Worm (Caenorhabditis elegans) whole organism, mixed stage, embryonic: ENCODE measurements around the gene pals-20.

ENCODE experiments used
- M03D4.4 ChIP-seq: sonication (generic microtip); optimal IDR thresholded peaks from 2 replicates; lab custom pipeline; 2017; ENCODE audit warnings: mild to moderate bottlenecking, missing genetic modification characterization, missing compliant biosample characterization
- bed-3 ChIP-seq: fragments of 200-800 bp; sonication (Bioruptor generic); optimal IDR thresholded peaks from 3 replicates; lab custom pipeline; 2018; ENCODE audit warnings: mild to moderate bottlenecking, missing genetic modification characterization, moderate library complexity, missing compliant biosample characterization
- ceh-39 ChIP-seq: fragments of 150-350 bp; optimal IDR thresholded peaks from 2 replicates; lab custom pipeline; 2014; ENCODE audit warnings: missing biosample characterization, missing genetic modification characterization
- ceh-43 ChIP-seq: fragments of 200-800 bp; sonication (Bioruptor generic); optimal IDR thresholded peaks from 2 replicates; lab custom pipeline; 2018; ENCODE audit warnings: mild to moderate bottlenecking, missing genetic modification characterization, moderate library complexity, missing compliant biosample characterization
- ceh-83 ChIP-seq: fragments of 200-800 bp; sonication (Bioruptor generic); optimal IDR thresholded peaks from 2 replicates; lab custom pipeline; 2018; ENCODE audit warnings: mild to moderate bottlenecking, missing genetic modification characterization, missing compliant biosample characterization
- ces-1 ChIP-seq: fragments of 150-350 bp; optimal IDR thresholded peaks from 2 replicates; lab custom pipeline; 2014; ENCODE audit warnings: missing biosample characterization, missing genetic modification reagents, missing genetic modification characterization
- cnd-1 ChIP-seq: fragments of 200-800 bp; sonication (Bioruptor generic); optimal IDR thresholded peaks from 2 replicates; lab custom pipeline; 2018; ENCODE audit warnings: mild to moderate bottlenecking, missing genetic modification characterization, missing compliant biosample characterization
- drap-1 ChIP-seq: fragments of 200-800 bp; sonication (Bioruptor generic); optimal IDR thresholded peaks from 3 replicates; lab custom pipeline; 2018; ENCODE audit warnings: mild to moderate bottlenecking, missing genetic modification characterization, missing compliant biosample characterization
- elt-1 ChIP-seq: sonication (generic microtip); optimal IDR thresholded peaks from 2 replicates; lab custom pipeline; 2017; ENCODE audit warnings: missing genetic modification characterization, mild to moderate bottlenecking, missing compliant biosample characterization, antibody characterized with exemption, moderate library complexity, borderline replicate concordance; ENCODE audit not compliant: insufficient read depth
- elt-3 ChIP-seq: fragments of 150-350 bp; optimal IDR thresholded peaks from 2 replicates; lab custom pipeline; 2014; ENCODE audit warnings: missing biosample characterization, missing genetic modification characterization
- flh-1 ChIP-seq: fragments of 200-800 bp; sonication (Bioruptor generic); optimal IDR thresholded peaks from 2 replicates; lab custom pipeline; 2018; ENCODE audit warnings: mild to moderate bottlenecking, missing genetic modification characterization, moderate library complexity, missing compliant biosample characterization
- ham-2 ChIP-seq: fragments of 200-800 bp; sonication (Bioruptor generic); optimal IDR thresholded peaks from 2 replicates; lab custom pipeline; 2018; ENCODE audit warnings: mild to moderate bottlenecking, missing genetic modification characterization, missing compliant biosample characterization
- hlh-1 ChIP-seq: fragments of 150-350 bp; optimal IDR thresholded peaks from 2 replicates; lab custom pipeline; 2014; ENCODE audit warnings: missing biosample characterization, missing genetic modification reagents, missing genetic modification characterization
- lin-13 ChIP-seq: fragments of 150-350 bp; optimal IDR thresholded peaks from 2 replicates; lab custom pipeline; 2014; ENCODE audit warnings: missing biosample characterization, missing genetic modification characterization
- lsy-2 ChIP-seq: fragments of 150-350 bp; optimal IDR thresholded peaks from 2 replicates; lab custom pipeline; 2014; ENCODE audit warnings: missing biosample characterization, missing genetic modification characterization
- mab-5 ChIP-seq: fragments of 150-350 bp; optimal IDR thresholded peaks from 2 replicates; lab custom pipeline; 2014; ENCODE audit warnings: missing biosample characterization, missing genetic modification characterization
- mep-1 ChIP-seq: fragments of 150-350 bp; optimal IDR thresholded peaks from 2 replicates; lab custom pipeline; 2017; ENCODE audit warnings: missing biosample characterization, missing genetic modification reagents, missing genetic modification characterization, inconsistent platforms
- mls-2 ChIP-seq: sonication (generic microtip); optimal IDR thresholded peaks from 2 replicates; lab custom pipeline; 2016; ENCODE audit warnings: mild to moderate bottlenecking, missing genetic modification characterization, moderate library complexity, missing compliant biosample characterization
- nhr-12 ChIP-seq: fragments of 150-350 bp; optimal IDR thresholded peaks from 2 replicates; lab custom pipeline; 2014; ENCODE audit warnings: missing biosample characterization, missing genetic modification characterization
- nhr-2 ChIP-seq: fragments of 150-350 bp; optimal IDR thresholded peaks from 2 replicates; lab custom pipeline; 2014; ENCODE audit warnings: missing biosample characterization, missing genetic modification characterization
- nhr-28 ChIP-seq: fragments of 150-350 bp; optimal IDR thresholded peaks from 2 replicates; lab custom pipeline; 2014; ENCODE audit warnings: missing biosample characterization, missing genetic modification characterization
- nhr-76 ChIP-seq: sonication (generic microtip); optimal IDR thresholded peaks from 2 replicates; lab custom pipeline; 2017; ENCODE audit warnings: missing biosample characterization, missing genetic modification characterization
- pha-4 ChIP-seq: fragments of 150-350 bp; optimal IDR thresholded peaks from 2 replicates; lab custom pipeline; 2018; ENCODE audit warnings: missing biosample characterization, missing genetic modification reagents, missing genetic modification characterization
- sem-2 ChIP-seq: fragments of 200-800 bp; sonication (Bioruptor generic); optimal IDR thresholded peaks from 2 replicates; lab custom pipeline; 2018; ENCODE audit warnings: mild to moderate bottlenecking, missing genetic modification characterization, missing compliant biosample characterization
- snpc-4 ChIP-seq: fragments of 150-350 bp; optimal IDR thresholded peaks from 2 replicates; lab custom pipeline; 2014; ENCODE audit warnings: missing biosample characterization, missing genetic modification characterization
- tbx-8 ChIP-seq: fragments of 200-800 bp; sonication (Bioruptor generic); optimal IDR thresholded peaks from 2 replicates; lab custom pipeline; 2018; ENCODE audit warnings: mild to moderate bottlenecking, missing genetic modification characterization, moderate library complexity, missing compliant biosample characterization
- unc-120 ChIP-seq: sonication (generic microtip); optimal IDR thresholded peaks from 2 replicates; lab custom pipeline; 2017; ENCODE audit warnings: missing genetic modification characterization, missing compliant biosample characterization; ENCODE audit not compliant: poor library complexity, severe bottlenecking
- unc-39 ChIP-seq: fragments of 150-350 bp; optimal IDR thresholded peaks from 2 replicates; lab custom pipeline; 2014; ENCODE audit warnings: missing biosample characterization, missing genetic modification characterization
- unc-62 ChIP-seq: fragments of 150-350 bp; optimal IDR thresholded peaks from 2 replicates; lab custom pipeline; 2014; ENCODE audit warnings: missing biosample characterization, missing genetic modification reagents, missing genetic modification characterization
- zip-8 ChIP-seq: fragments of 150-350 bp; optimal IDR thresholded peaks from 2 replicates; lab custom pipeline; 2014; ENCODE audit warnings: missing biosample characterization, missing genetic modification characterization
- ztf-11 ChIP-seq: fragments of 150-350 bp; optimal IDR thresholded peaks from 2 replicates; lab custom pipeline; 2014; ENCODE audit warnings: missing biosample characterization, missing genetic modification characterization

Gene pals-20

ce11 chrIII:1403108-1403507 is 15.0 kb upstream of the pals-20 start, which contains the start of gene pals-18:
pals-18 (plus strand) TSS chrIII:1403408.
- TF ChIP-seq elt-1 (no peak), bed-3 (no peak)
- TF ChIP-seq, all 35 proteins: peak for 0

- TF ChIP-seq lsy-2 (tag; lab: Kevin White, UChicago), result no peak
- TF ChIP-seq ceh-39 (tag; lab: Kevin White, UChicago), result no peak
- no peak for TF ChIP-seq zip-8
- no peak for TF ChIP-seq mab-5 (tag; lab: Kevin White, UChicago)
- TF ChIP-seq drap-1 (GFP tag; lab: Kevin White, UChicago), result no peak
Observed at ce11 chrIII:1401497-1401990, 13.4 kb upstream of the pals-20 start, which contains the start of gene pals-19. pals-19 (plus strand) TSS chrIII:1401940.

ce11 chrIII:1399670-1400069 is 11.5 kb upstream of the pals-20 start, which contains the start of gene pals-16:
pals-16 (plus strand) TSS chrIII:1399970.
- no peak for TF ChIP-seq unc-62
- TF ChIP-seq ces-1 (GFP tag; lab: Kevin White, UChicago), result no peak
- TF ChIP-seq ceh-39 (tag; lab: Kevin White, UChicago), result no peak
- TF ChIP-seq elt-1, result no peak
- TF ChIP-seq ceh-83 (GFP tag; lab: Kevin White, UChicago), result no peak
- TF ChIP-seq cnd-1, result no peak
- TF ChIP-seq lsy-2 (tag; lab: Kevin White, UChicago), result no peak
- no peak for TF ChIP-seq flh-1 (GFP tag; lab: Kevin White, UChicago)
- no peak for TF ChIP-seq hlh-1 (tag; lab: Kevin White, UChicago)
- TF ChIP-seq tbx-8 (GFP tag; lab: Kevin White, UChicago), result no peak
- no peak for TF ChIP-seq nhr-12 (tag; lab: Kevin White, UChicago)
- TF ChIP-seq nhr-28 (tag; lab: Kevin White, UChicago), result no peak

- TF ChIP-seq hlh-1 (tag; lab: Kevin White, UChicago) (no peak), ces-1 (GFP tag; lab: Kevin White, UChicago) (no peak), mep-1 (tag; lab: Kevin White, UChicago) (no peak), unc-120 (tag; lab: Kevin White, UChicago) (no peak), ceh-39 (tag; lab: Kevin White, UChicago) (no peak), nhr-76 (no peak), ham-2 (no peak), sem-2 (GFP tag; lab: Kevin White, UChicago) (no peak), drap-1 (GFP tag; lab: Kevin White, UChicago) (no peak), elt-3 (tag; lab: Kevin White, UChicago) (no peak), nhr-2 (tag; lab: Kevin White, UChicago) (no peak), ceh-43 (no peak), unc-39 (tag; lab: Kevin White, UChicago) (no peak), cnd-1 (no peak), M03D4.4 (tag; lab: Kevin White, UChicago) (no peak)
- TF ChIP-seq, all 35 proteins: peak for 0
Observed at ce11 chrIII:1398183-1398582, 10.1 kb upstream of the pals-20 start.

- no peak for TF ChIP-seq ceh-43
- TF ChIP-seq nhr-28 (tag; lab: Kevin White, UChicago), result no peak
- TF ChIP-seq snpc-4, result no peak
- no peak for TF ChIP-seq ham-2
- TF ChIP-seq, all 35 proteins: peak for 0
Observed at ce11 chrIII:1395355-1395754, 7.2 kb upstream of the pals-20 start.

ce11 chrIII:1392763-1393162 is 4.6 kb upstream of the pals-20 start:
- TF ChIP-seq nhr-28 (tag; lab: Kevin White, UChicago) (no peak), mls-2 (tag; lab: Kevin White, UChicago) (no peak), mab-5 (tag; lab: Kevin White, UChicago) (no peak), pha-4 (tag; lab: Kevin White, UChicago) (no peak), zip-8 (no peak), hlh-1 (tag; lab: Kevin White, UChicago) (no peak), sem-2 (GFP tag; lab: Kevin White, UChicago) (no peak), ceh-83 (GFP tag; lab: Kevin White, UChicago) (no peak), nhr-76 (no peak), ztf-11 (tag; lab: Kevin White, UChicago) (no peak), ceh-39 (tag; lab: Kevin White, UChicago) (no peak), lin-13 (tag; lab: Kevin White, UChicago) (no peak), flh-1 (GFP tag; lab: Kevin White, UChicago) (no peak), nhr-2 (tag; lab: Kevin White, UChicago) (no peak), elt-3 (tag; lab: Kevin White, UChicago) (no peak), cnd-1 (no peak), lsy-2 (tag; lab: Kevin White, UChicago) (no peak)
